Fruit fly (Drosophila melanogaster) whole organism, embryonic: ENCODE measurements around the gene CHES-1-like.

Experiments
- B-H2 ChIP-seq: fragments of 200-800 bp; sonication (Bioruptor generic); optimal IDR thresholded peaks from 2 replicates; lab custom pipeline; 2018; ENCODE audit warnings: missing biosample characterization, mild to moderate bottlenecking, missing genetic modification characterization
- CG10147 ChIP-seq: fragments of 200-800 bp; sonication (Bioruptor generic); optimal IDR thresholded peaks from 2 replicates; lab custom pipeline; 2019; ENCODE audit warnings: missing biosample characterization, mild to moderate bottlenecking, missing genetic modification characterization, moderate library complexity
- CG10654 ChIP-seq: fragments of 200-800 bp; sonication (Bioruptor generic); optimal IDR thresholded peaks from 2 replicates; lab custom pipeline; 2016; ENCODE audit warnings: missing biosample characterization, missing genetic modification characterization
- CG11398 ChIP-seq: fragments of 200-800 bp; sonication (Bioruptor generic); optimal IDR thresholded peaks from 2 replicates; lab custom pipeline; 2016; ENCODE audit warnings: missing biosample characterization, missing genetic modification characterization
- CG13424 ChIP-seq: fragments of 200-800 bp; sonication (Bioruptor generic); optimal IDR thresholded peaks from 2 replicates; lab custom pipeline; 2019; ENCODE audit warnings: missing biosample characterization, mild to moderate bottlenecking, missing genetic modification characterization, moderate library complexity
- CG14014 ChIP-seq: fragments of 200-800 bp; sonication (Bioruptor generic); IDR thresholded peaks from 2 replicates; pipeline ENCODE4 v1.3.6; 2022; ENCODE audit warnings: missing biosample characterization, missing genetic modification characterization
- CG15073 ChIP-seq: fragments of 200-800 bp; sonication (Bioruptor generic); optimal IDR thresholded peaks from 2 replicates; lab custom pipeline; 2016; ENCODE audit warnings: missing biosample characterization, missing genetic modification characterization
- CG1603 ChIP-seq: fragments of 200-800 bp; sonication (Bioruptor generic); optimal IDR thresholded peaks from 2 replicates; lab custom pipeline; 2019; ENCODE audit warnings: missing biosample characterization, mild to moderate bottlenecking, missing genetic modification characterization, moderate library complexity
- CG16813 ChIP-seq: fragments of 200-800 bp; sonication (Bioruptor generic); IDR thresholded peaks from 3 replicates; pipeline ENCODE4 v1.3.6; 2022; ENCODE audit warnings: missing biosample characterization, missing genetic modification characterization; ENCODE audit not compliant: partially characterized antibody
- CG1832 ChIP-seq: fragments of 200-800 bp; sonication (Bioruptor generic); optimal IDR thresholded peaks from 2 replicates; lab custom pipeline; 2017; ENCODE audit warnings: missing biosample characterization, mild to moderate bottlenecking, missing genetic modification characterization, inconsistent platforms
- CG18599 ChIP-seq: fragments of 200-800 bp; sonication (Bioruptor generic); optimal IDR thresholded peaks from 3 replicates; lab custom pipeline; 2017; ENCODE audit warnings: missing biosample characterization, missing genetic modification characterization, mild to moderate bottlenecking, moderate library complexity, missing genetic modification reagents
- CG18764 ChIP-seq: fragments of 200-800 bp; sonication (Bioruptor generic); optimal IDR thresholded peaks from 3 replicates; lab custom pipeline; 2016; ENCODE audit warnings: missing biosample characterization, missing genetic modification characterization
- CG30020 ChIP-seq: fragments of 200-800 bp; optimal IDR thresholded peaks from 2 replicates; lab custom pipeline; 2019; ENCODE audit warnings: missing biosample characterization, mild to moderate bottlenecking, missing genetic modification characterization, moderate library complexity
- CG6813 ChIP-seq: fragments of 200-800 bp; sonication (Bioruptor generic); optimal IDR thresholded peaks from 2 replicates; lab custom pipeline; 2017; ENCODE audit warnings: missing biosample characterization, missing genetic modification characterization, mild to moderate bottlenecking, moderate library complexity, missing genetic modification reagents
- CG7372 ChIP-seq: fragments of 200-800 bp; sonication (Bioruptor generic); IDR thresholded peaks from 2 replicates; pipeline ENCODE4 v1.3.6; 2022; ENCODE audit warnings: missing biosample characterization, missing genetic modification characterization
- CG8290 ChIP-seq, 3 experiments: fragments of 200-800 bp; sonication (Bioruptor generic); optimal IDR thresholded peaks; 2 replicates each; lab custom pipeline; 2016 to 2019; ENCODE audit warnings: missing biosample characterization in 3 of 3, missing genetic modification characterization in 3 of 3, mild to moderate bottlenecking in 2 of 3, moderate library complexity in 1 of 3
- CG8765 ChIP-seq: fragments of 200-800 bp; sonication (Bioruptor generic); IDR thresholded peaks from 2 replicates; pipeline ENCODE4 v1.3.6; 2022; ENCODE audit warnings: missing biosample characterization, missing genetic modification characterization
- Dip2 ChIP-seq: fragments of 200-800 bp; sonication (Bioruptor generic); IDR thresholded peaks from 2 replicates; pipeline ENCODE4 v1.3.6; 2022; ENCODE audit warnings: missing biosample characterization, missing genetic modification characterization
- Dref ChIP-seq: fragments of 200-800 bp; sonication (Bioruptor generic); IDR thresholded peaks from 2 replicates; pipeline ENCODE4 v1.3.6; 2022; ENCODE audit warnings: missing biosample characterization, missing genetic modification characterization
- Eip74EF ChIP-seq, 2 experiments: fragments of 200-800 bp in 1 of 2; fragments of >200 bp in 1 of 2; sonication (Bioruptor generic) in 1 of 2; optimal IDR thresholded peaks; 2 replicates each; lab custom pipeline; 2017 to 2019; ENCODE audit warnings: missing biosample characterization in 2 of 2, missing genetic modification characterization in 2 of 2, mild to moderate bottlenecking in 1 of 2, moderate library complexity in 1 of 2
- H15 ChIP-seq: fragments of 200-800 bp; sonication (Bioruptor generic); IDR thresholded peaks from 3 replicates; pipeline ENCODE4 v1.3.6; 2022; ENCODE audit warnings: missing biosample characterization, missing genetic modification characterization
- H2.0 ChIP-seq: fragments of 200-800 bp; sonication (Bioruptor generic); IDR thresholded peaks from 2 replicates; pipeline ENCODE4 v1.3.6; 2022; ENCODE audit warnings: missing biosample characterization, missing genetic modification characterization
- MESR4 ChIP-seq: fragments of 200-800 bp; sonication (Bioruptor generic); optimal IDR thresholded peaks from 2 replicates; lab custom pipeline; 2018; ENCODE audit warnings: missing biosample characterization, mild to moderate bottlenecking, missing genetic modification characterization, moderate library complexity
- Mad ChIP-seq: fragments of 200-800 bp; sonication (Bioruptor generic); optimal IDR thresholded peaks from 2 replicates; lab custom pipeline; 2016; ENCODE audit warnings: missing biosample characterization, missing genetic modification characterization
- Myb ChIP-seq: fragments of 200-800 bp; sonication (Bioruptor generic); optimal IDR thresholded peaks from 2 replicates; lab custom pipeline; 2016; ENCODE audit warnings: missing biosample characterization, missing genetic modification characterization
- Nf-YB ChIP-seq: fragments of 200-800 bp; sonication (Bioruptor generic); optimal IDR thresholded peaks from 3 replicates; lab custom pipeline; 2019; ENCODE audit warnings: missing biosample characterization, mild to moderate bottlenecking, missing genetic modification characterization, moderate library complexity
- Opbp ChIP-seq: fragments of 200-800 bp; sonication (Bioruptor generic); IDR thresholded peaks from 3 replicates; pipeline ENCODE4 v1.3.6; 2022; ENCODE audit warnings: missing biosample characterization, missing genetic modification characterization; ENCODE audit not compliant: partially characterized antibody
- PHDP ChIP-seq: fragments of 200-800 bp; sonication (Bioruptor generic); optimal IDR thresholded peaks from 3 replicates; lab custom pipeline; 2018; ENCODE audit warnings: missing biosample characterization, mild to moderate bottlenecking, missing genetic modification characterization, moderate library complexity
- Six4 ChIP-seq: fragments of 200-800 bp; sonication (Bioruptor generic); optimal IDR thresholded peaks from 2 replicates; lab custom pipeline; 2016; ENCODE audit warnings: missing biosample characterization, missing genetic modification characterization
- Taf1 ChIP-seq: fragments of 200-800 bp; sonication (Bioruptor generic); IDR thresholded peaks from 2 replicates; pipeline ENCODE4 v1.3.6; 2022; ENCODE audit warnings: missing biosample characterization, missing genetic modification characterization
- aop ChIP-seq: fragments of 200-800 bp; sonication (Bioruptor generic); IDR thresholded peaks from 2 replicates; pipeline ENCODE4 v1.3.6; 2022; ENCODE audit warnings: missing biosample characterization, missing genetic modification characterization
- ap ChIP-seq: fragments of 200-800 bp; sonication (Bioruptor generic); IDR thresholded peaks from 2 replicates; pipeline ENCODE4 v1.3.6; 2022; ENCODE audit warnings: missing biosample characterization, missing genetic modification characterization
- bigmax ChIP-seq: fragments of 200-800 bp; sonication (Bioruptor generic); optimal IDR thresholded peaks from 2 replicates; lab custom pipeline; 2018; ENCODE audit warnings: missing biosample characterization, mild to moderate bottlenecking, missing genetic modification characterization
- bowl ChIP-seq: fragments of 200-800 bp; sonication (Bioruptor generic); IDR thresholded peaks from 2 replicates; pipeline ENCODE4 v1.3.6; 2022; ENCODE audit warnings: missing biosample characterization, missing genetic modification characterization
- cato ChIP-seq: fragments of 200-800 bp; sonication (Bioruptor generic); optimal IDR thresholded peaks from 2 replicates; lab custom pipeline; 2016; ENCODE audit warnings: missing biosample characterization, missing genetic modification characterization, borderline replicate concordance
- gro ChIP-seq: fragments of 200-800 bp; sonication (Bioruptor generic); optimal IDR thresholded peaks from 2 replicates; lab custom pipeline; 2016; ENCODE audit warnings: missing biosample characterization, missing genetic modification characterization
- gsb-n ChIP-seq: fragments of 200-800 bp; sonication (Bioruptor generic); optimal IDR thresholded peaks from 3 replicates; lab custom pipeline; 2018; ENCODE audit warnings: missing biosample characterization, mild to moderate bottlenecking, missing genetic modification characterization
- her ChIP-seq: fragments of 200-800 bp; sonication (Bioruptor generic); optimal IDR thresholded peaks from 2 replicates; lab custom pipeline; 2016; ENCODE audit warnings: missing biosample characterization, missing genetic modification characterization
- kni ChIP-seq: fragments of 200-800 bp; sonication (Bioruptor generic); optimal IDR thresholded peaks from 3 replicates; lab custom pipeline; 2017; ENCODE audit warnings: mild to moderate bottlenecking, missing biosample characterization, missing genetic modification reagents, missing genetic modification characterization
- mirr ChIP-seq: fragments of 200-800 bp; sonication (Bioruptor generic); optimal IDR thresholded peaks from 3 replicates; lab custom pipeline; 2018; ENCODE audit warnings: missing biosample characterization, mild to moderate bottlenecking, missing genetic modification characterization
- peb ChIP-seq: fragments of 200-800 bp; sonication (Bioruptor generic); IDR thresholded peaks from 2 replicates; pipeline ENCODE4 v1.3.6; 2022; ENCODE audit warnings: missing biosample characterization, missing genetic modification characterization
- sc ChIP-seq, 3 experiments: fragments of >200 bp in 2 of 3; fragments of 200-800 bp in 1 of 3; sonication (Bioruptor generic) in 1 of 3; optimal IDR thresholded peaks; 2 replicates in 2 of 3; 3 replicates in 1 of 3; lab custom pipeline; 2017; ENCODE audit warnings: mild to moderate bottlenecking in 1 of 3, missing biosample characterization in 1 of 3, missing genetic modification characterization in 1 of 3, missing genetic modification reagents in 1 of 3
- schlank ChIP-seq: fragments of 200-800 bp; sonication (Bioruptor generic); optimal IDR thresholded peaks from 2 replicates; lab custom pipeline; 2018; ENCODE audit warnings: missing biosample characterization, mild to moderate bottlenecking, missing genetic modification characterization
- sens-2 ChIP-seq: fragments of 200-800 bp; sonication (Bioruptor generic); IDR thresholded peaks from 2 replicates; pipeline ENCODE4 v1.3.6; 2022; ENCODE audit warnings: missing biosample characterization, missing genetic modification characterization
- sima ChIP-seq: fragments of 200-800 bp; sonication (Bioruptor generic); optimal IDR thresholded peaks from 2 replicates; lab custom pipeline; 2016; ENCODE audit warnings: missing biosample characterization, missing genetic modification characterization
- sisA ChIP-seq: fragments of 200-800 bp; sonication (Bioruptor generic); IDR thresholded peaks from 2 replicates; pipeline ENCODE4 v1.3.6; 2022; ENCODE audit warnings: missing biosample characterization, missing genetic modification characterization
- slbo ChIP-seq: fragments of 200-800 bp; sonication (Bioruptor generic); IDR thresholded peaks from 2 replicates; pipeline ENCODE4 v1.3.6; 2022; ENCODE audit warnings: missing biosample characterization, missing genetic modification characterization
- slou ChIP-seq: fragments of 200-800 bp; sonication (Bioruptor generic); optimal IDR thresholded peaks from 3 replicates; lab custom pipeline; 2016; ENCODE audit warnings: missing biosample characterization, missing genetic modification characterization
- vvl ChIP-seq: fragments of 200-800 bp; sonication (Bioruptor generic); IDR thresholded peaks from 2 replicates; pipeline ENCODE4 v1.3.6; 2022; ENCODE audit warnings: missing biosample characterization, missing genetic modification characterization

CHES-1-like gene

DNA sequence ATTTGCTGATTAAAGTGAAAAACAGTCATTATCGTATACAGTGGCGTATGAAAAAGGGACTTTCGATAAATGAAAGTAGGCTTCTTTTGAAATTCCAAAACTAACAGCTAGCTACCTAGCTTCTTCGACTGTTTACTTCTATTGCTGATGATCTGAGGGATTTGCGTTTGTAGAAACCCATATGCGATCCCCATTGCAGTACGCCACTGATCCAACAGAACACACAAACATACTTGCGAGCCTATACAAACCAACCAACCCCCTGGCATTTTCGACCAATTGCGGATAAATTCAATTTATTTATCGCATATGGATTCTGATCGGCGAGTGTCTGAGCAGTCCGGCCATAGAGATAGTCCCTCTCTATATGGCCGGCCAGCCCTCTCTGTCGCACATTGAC is 57.5 kb downstream of the CHES-1-like start (continued):
- TF ChIP-seq CG18599 (GFP tag; lab: Kevin White, UChicago): peak; percentile 79
- TF ChIP-seq MESR4 (GFP tag; lab: Kevin White, UChicago): no peak
- no peak for TF ChIP-seq slou (GFP tag; lab: Kevin White, UChicago)
- TF ChIP-seq schlank (tag; lab: Kevin White, UChicago): peak; percentile 32
- TF ChIP-seq sisA (GFP tag; lab: Robert Waterston, UW): peak; percentile 63
- TF ChIP-seq Dip2: no peak
- TF ChIP-seq Six4: peak; percentile 42
- TF ChIP-seq CG13424: peak; percentile 79
- TF ChIP-seq CG6813 (GFP tag; lab: Kevin White, UChicago): peak; percentile 14
- peak; percentile 21 for TF ChIP-seq CG10147 (GFP tag; lab: Kevin White, UChicago)
- 0 out of 2 replicates have a peak, but pooled peaks have one; percentile 18 for TF ChIP-seq Dref (GFP tag; lab: Robert Waterston, UW)
- no peak for TF ChIP-seq bowl (GFP tag; lab: Robert Waterston, UW)
- peak; percentile 55 for TF ChIP-seq CG18764 (GFP tag; lab: Kevin White, UChicago)
- no peak for TF ChIP-seq cato (GFP tag; lab: Kevin White, UChicago)
- no peak for TF ChIP-seq sima (GFP tag; lab: Kevin White, UChicago)
- peak; percentile 70; the same call in 2 of the 3 replicates for TF ChIP-seq H15 (GFP tag; lab: Robert Waterston, UW)
- TF ChIP-seq Eip74EF (GFP tag; optimal IDR thresholded peaks at IDR 0.05; lab: Kevin White, UChicago): peak in 1 of 2 experiments; percentile 30
- no peak for TF ChIP-seq sc (optimal IDR thresholded peaks at IDR 0.05; lab: Kevin White, UChicago)
- TF ChIP-seq sc (GFP tag; optimal IDR thresholded peaks at IDR 0.05; lab: Kevin White, UChicago): peak; percentile 34
- no peak for TF ChIP-seq CG8765
- TF ChIP-seq vvl (GFP tag; lab: Robert Waterston, UW): peak; percentile 81
- TF ChIP-seq CG30020 (tag; lab: Kevin White, UChicago): no peak
- peak; percentile 36 for TF ChIP-seq CG1832 (GFP tag; lab: Kevin White, UChicago)
- peak; percentile 73 for TF ChIP-seq PHDP
- TF ChIP-seq slbo (GFP tag; lab: Robert Waterston, UW): peak; percentile 87
- no peak for TF ChIP-seq sens-2
- TF ChIP-seq ap (GFP tag; lab: Robert Waterston, UW): peak; percentile 48; the same call in 1 of the 2 replicates
- TF ChIP-seq H2.0 (GFP tag; lab: Robert Waterston, UW): peak; percentile 82
- no peak for TF ChIP-seq CG8290 (GFP tag; optimal IDR thresholded peaks at IDR 0.05; lab: Kevin White, UChicago)
- TF ChIP-seq CG8290 (tag; optimal IDR thresholded peaks at IDR 0.05; lab: Kevin White, UChicago): peak in 1 of 2 experiments; percentile 69
- TF ChIP-seq gro (GFP tag; lab: Kevin White, UChicago): no peak
- TF ChIP-seq B-H2 (GFP tag; lab: Kevin White, UChicago): no peak
- TF ChIP-seq gsb-n (tag; lab: Kevin White, UChicago): peak; percentile 53
- 0 out of 2 replicates have a peak, but pooled peaks have one; percentile 28 for TF ChIP-seq peb (GFP tag; lab: Robert Waterston, UW)
- TF ChIP-seq Opbp (GFP tag; lab: Robert Waterston, UW): no peak
- peak; percentile 71 for TF ChIP-seq her (GFP tag; lab: Kevin White, UChicago)
- peak; percentile 77 for TF ChIP-seq CG14014
- TF ChIP-seq aop (GFP tag; lab: Robert Waterston, UW): no peak
- TF ChIP-seq Mad: peak; percentile 37
- TF ChIP-seq Nf-YB (GFP tag; lab: Kevin White, UChicago): peak; percentile 90
- TF ChIP-seq CG11398: peak; percentile 56
- TF ChIP-seq bigmax (GFP tag; lab: Kevin White, UChicago): no peak
- TF ChIP-seq Myb: peak; percentile 41
- peak; percentile 76 for TF ChIP-seq CG1603
- peak; percentile 39 for TF ChIP-seq CG10654 (GFP tag; lab: Kevin White, UChicago)
- TF ChIP-seq Taf1 (GFP tag; lab: Robert Waterston, UW): peak; percentile 60; the same call in 1 of the 2 replicates
- no peak for TF ChIP-seq CG15073 (GFP tag; lab: Kevin White, UChicago)
- no peak for TF ChIP-seq kni (GFP tag; lab: Kevin White, UChicago)
- peak; percentile 45; the same call in 1 of the 2 replicates for TF ChIP-seq CG7372 (GFP tag; lab: Robert Waterston, UW)
- TF ChIP-seq CG16813: no peak
- no peak for TF ChIP-seq mirr
